Worm (Caenorhabditis elegans) whole organism, late embryonic: ENCODE data around the gene slc-25A18.1.

ENCODE experiments used
- C08G9.2 ChIP-seq: sonication (generic microtip); optimal IDR thresholded peaks from 2 replicates; lab custom pipeline; 2016; ENCODE audit warnings: mild to moderate bottlenecking, missing genetic modification characterization, moderate library complexity, missing compliant biosample characterization
- C38D4.7 ChIP-seq: fragments of 200-800 bp; sonication (Bioruptor generic); optimal IDR thresholded peaks from 2 replicates; lab custom pipeline; 2018; ENCODE audit warnings: mild to moderate bottlenecking, missing genetic modification characterization, moderate library complexity, missing compliant biosample characterization
- Y22D7AL.16 ChIP-seq: sonication (generic microtip); optimal IDR thresholded peaks from 2 replicates; lab custom pipeline; 2016; ENCODE audit warnings: missing genetic modification characterization, missing compliant biosample characterization
- ahr-1 ChIP-seq: sonication (generic microtip); optimal IDR thresholded peaks from 2 replicates; lab custom pipeline; 2016; ENCODE audit warnings: missing genetic modification characterization, missing compliant biosample characterization
- ceh-18 ChIP-seq: sonication (generic microtip); optimal IDR thresholded peaks from 2 replicates; lab custom pipeline; 2016; ENCODE audit warnings: missing genetic modification characterization, missing compliant biosample characterization
- ceh-19 ChIP-seq: fragments of 200-800 bp; sonication (Bioruptor generic); optimal IDR thresholded peaks from 2 replicates; lab custom pipeline; 2018; ENCODE audit warnings: mild to moderate bottlenecking, missing genetic modification characterization, missing compliant biosample characterization
- ceh-31 ChIP-seq: sonication (generic microtip); optimal IDR thresholded peaks from 2 replicates; lab custom pipeline; 2016; ENCODE audit warnings: missing genetic modification characterization, missing compliant biosample characterization
- ceh-34 ChIP-seq: sonication (generic microtip); optimal IDR thresholded peaks from 2 replicates; lab custom pipeline; 2016; ENCODE audit warnings: mild to moderate bottlenecking, missing genetic modification characterization, missing compliant biosample characterization
- ceh-45 ChIP-seq: fragments of 200-800 bp; sonication (Bioruptor generic); IDR thresholded peaks from 2 replicates; pipeline ENCODE4 v1.3.6; 2022; ENCODE audit warnings: missing genetic modification reagents, missing genetic modification characterization, missing compliant biosample characterization
- ceh-48 ChIP-seq: sonication (generic microtip); optimal IDR thresholded peaks from 2 replicates; lab custom pipeline; 2016; ENCODE audit warnings: missing genetic modification characterization, inconsistent platforms, missing compliant biosample characterization
- ceh-6 ChIP-seq: fragments of 200-800 bp; sonication (Bioruptor generic); optimal IDR thresholded peaks from 2 replicates; lab custom pipeline; 2018; ENCODE audit warnings: mild to moderate bottlenecking, missing genetic modification characterization, missing compliant biosample characterization
- dmd-4 ChIP-seq: sonication (generic microtip); optimal IDR thresholded peaks from 2 replicates; lab custom pipeline; 2016; ENCODE audit warnings: borderline replicate concordance, missing genetic modification characterization, missing compliant biosample characterization
- dve-1 ChIP-seq: sonication (generic microtip); optimal IDR thresholded peaks from 2 replicates; lab custom pipeline; 2017; ENCODE audit warnings: antibody characterized with exemption, mild to moderate bottlenecking, missing genetic modification characterization, missing compliant biosample characterization
- fkh-6 ChIP-seq: sonication (generic microtip); optimal IDR thresholded peaks from 2 replicates; lab custom pipeline; 2016; ENCODE audit warnings: missing genetic modification characterization, missing compliant biosample characterization
- hlh-15 ChIP-seq: sonication (generic microtip); optimal IDR thresholded peaks from 2 replicates; lab custom pipeline; 2016; ENCODE audit warnings: missing genetic modification characterization, missing compliant biosample characterization
- hlh-8 ChIP-seq: sonication (generic microtip); optimal IDR thresholded peaks from 2 replicates; lab custom pipeline; 2016; ENCODE audit warnings: missing genotype, missing genetic modification characterization, missing compliant biosample characterization
- lim-6 ChIP-seq: sonication (generic microtip); optimal IDR thresholded peaks from 2 replicates; lab custom pipeline; 2016; ENCODE audit warnings: missing genetic modification characterization, missing compliant biosample characterization
- mec-3 ChIP-seq: sonication (generic microtip); optimal IDR thresholded peaks from 2 replicates; lab custom pipeline; 2016; ENCODE audit warnings: borderline replicate concordance, missing genetic modification characterization, missing compliant biosample characterization
- nfya-1 ChIP-seq: sonication (generic microtip); optimal IDR thresholded peaks from 2 replicates; lab custom pipeline; 2017; ENCODE audit warnings: missing genetic modification characterization, mild to moderate bottlenecking, missing compliant biosample characterization, antibody characterized with exemption, moderate library complexity
- nhr-11 ChIP-seq: fragments of 150-350 bp; optimal IDR thresholded peaks from 2 replicates; lab custom pipeline; 2014; ENCODE audit warnings: missing biosample characterization, missing genetic modification characterization
- pqm-1 ChIP-seq: sonication (generic microtip); optimal IDR thresholded peaks from 2 replicates; lab custom pipeline; 2016; ENCODE audit warnings: missing genetic modification characterization, missing compliant biosample characterization
- ref-2 ChIP-seq: sonication (generic microtip); optimal IDR thresholded peaks from 2 replicates; lab custom pipeline; 2016; ENCODE audit warnings: missing genetic modification characterization, missing compliant biosample characterization
- rnt-1 ChIP-seq: sonication (generic microtip); optimal IDR thresholded peaks from 2 replicates; lab custom pipeline; 2016; ENCODE audit warnings: missing genetic modification characterization, missing compliant biosample characterization
- sox-2 ChIP-seq: fragments of 200-800 bp; sonication (Bioruptor generic); IDR thresholded peaks from 2 replicates; pipeline ENCODE4 v1.3.6; 2022; ENCODE audit warnings: missing genetic modification reagents, missing genetic modification characterization, missing compliant biosample characterization
- sox-4 ChIP-seq: sonication (generic microtip); optimal IDR thresholded peaks from 2 replicates; lab custom pipeline; 2017; ENCODE audit warnings: mild to moderate bottlenecking, missing genetic modification characterization, inconsistent platforms, missing compliant biosample characterization
- tbx-2 ChIP-seq: sonication (generic microtip); optimal IDR thresholded peaks from 2 replicates; lab custom pipeline; 2016; ENCODE audit warnings: missing genetic modification characterization, missing compliant biosample characterization
- tbx-7 ChIP-seq: sonication (generic microtip); optimal IDR thresholded peaks from 2 replicates; lab custom pipeline; 2016; ENCODE audit warnings: missing genotype, missing genetic modification characterization, missing compliant biosample characterization
- unc-3 ChIP-seq, 2 experiments: fragments of 200-800 bp in 1 of 2; sonication (Bioruptor generic) in 1 of 2; sonication (generic microtip) in 1 of 2; conservative IDR thresholded peaks in 1 of 2; optimal IDR thresholded peaks in 1 of 2; 2 replicates each; pipeline versions ENCODE4 v1.3.6 to Lab custom; 2016 to 2022; ENCODE audit warnings: missing compliant biosample characterization in 2 of 2, missing genetic modification characterization in 2 of 2, missing genetic modification reagents in 1 of 2
- unc-42 ChIP-seq: sonication (generic microtip); optimal IDR thresholded peaks from 2 replicates; lab custom pipeline; 2016; ENCODE audit warnings: missing genotype, missing genetic modification characterization, missing compliant biosample characterization
- unc-55 ChIP-seq: sonication (generic microtip); optimal IDR thresholded peaks from 2 replicates; lab custom pipeline; 2017; ENCODE audit warnings: missing biosample characterization, missing genetic modification reagents, missing genetic modification characterization
- unc-86 ChIP-seq: sonication (generic microtip); optimal IDR thresholded peaks from 2 replicates; lab custom pipeline; 2016; ENCODE audit warnings: missing genetic modification characterization, missing compliant biosample characterization

Gene slc-25A18.1

DNA sequence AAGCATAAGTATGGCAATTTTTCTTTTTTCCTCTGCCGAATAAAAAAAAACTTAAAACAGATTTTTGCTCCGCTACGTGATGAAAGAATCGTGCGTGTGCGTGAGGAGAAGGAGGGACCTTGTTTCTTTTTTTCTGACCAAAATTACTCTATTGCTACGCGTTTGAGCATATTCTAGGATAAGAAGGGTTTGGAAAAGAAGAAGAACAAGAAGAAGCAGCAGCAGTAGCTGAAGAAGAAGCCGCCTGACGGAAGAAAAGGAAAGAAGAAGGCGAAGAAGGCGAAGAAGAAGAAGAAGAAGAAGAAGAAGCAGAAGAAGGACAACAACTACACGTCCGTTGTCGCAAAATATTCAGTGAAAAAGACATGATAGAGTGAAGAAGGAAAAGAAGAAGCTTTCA is 12.4 kb upstream of the slc-25A18.1 start:
- TF ChIP-seq ref-2 (tag; lab: Kevin White, UChicago) (no peak), ceh-19 (GFP tag; lab: Kevin White, UChicago) (no peak)

DNA sequence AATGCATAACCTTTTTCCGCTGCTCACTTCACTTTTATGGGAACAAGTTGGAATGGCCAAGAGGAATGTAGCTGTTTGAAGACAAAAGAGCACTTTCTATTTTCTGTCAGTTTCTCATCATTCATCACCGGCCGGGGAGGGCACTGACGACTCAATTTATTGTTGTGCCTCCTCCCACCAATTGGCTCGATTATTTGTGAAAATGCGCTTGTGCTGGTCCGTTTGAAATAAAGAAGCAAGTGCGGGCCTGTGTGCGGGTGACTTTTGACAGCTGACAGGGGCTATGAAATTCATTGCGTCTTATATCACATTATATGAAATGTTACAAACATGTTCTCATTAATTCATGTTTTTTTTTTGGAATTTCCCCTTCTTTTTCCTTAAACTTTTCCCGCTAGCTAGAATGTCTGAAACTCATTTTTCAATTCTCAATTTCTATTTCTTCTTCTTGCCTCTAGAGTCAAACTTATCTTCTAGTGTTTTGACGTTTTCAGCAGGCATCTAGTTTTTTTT is 10.3 kb upstream of the slc-25A18.1 start:
- no peak for TF ChIP-seq ceh-34 (tag; lab: Kevin White, UChicago)
- no peak for TF ChIP-seq unc-86 (tag; lab: Kevin White, UChicago)
- TF ChIP-seq unc-55, result peak; percentile 94
- no peak for TF ChIP-seq hlh-15 (tag; lab: Kevin White, UChicago)
- peak; percentile 52 for TF ChIP-seq ceh-18 (tag; lab: Kevin White, UChicago)
- TF ChIP-seq lim-6, result no peak
- TF ChIP-seq tbx-7 (tag; lab: Kevin White, UChicago), result no peak
- TF ChIP-seq sox-4, result no peak
- no peak for TF ChIP-seq ahr-1
- peak; percentile 45 for TF ChIP-seq rnt-1 (tag; lab: Kevin White, UChicago)

DNA sequence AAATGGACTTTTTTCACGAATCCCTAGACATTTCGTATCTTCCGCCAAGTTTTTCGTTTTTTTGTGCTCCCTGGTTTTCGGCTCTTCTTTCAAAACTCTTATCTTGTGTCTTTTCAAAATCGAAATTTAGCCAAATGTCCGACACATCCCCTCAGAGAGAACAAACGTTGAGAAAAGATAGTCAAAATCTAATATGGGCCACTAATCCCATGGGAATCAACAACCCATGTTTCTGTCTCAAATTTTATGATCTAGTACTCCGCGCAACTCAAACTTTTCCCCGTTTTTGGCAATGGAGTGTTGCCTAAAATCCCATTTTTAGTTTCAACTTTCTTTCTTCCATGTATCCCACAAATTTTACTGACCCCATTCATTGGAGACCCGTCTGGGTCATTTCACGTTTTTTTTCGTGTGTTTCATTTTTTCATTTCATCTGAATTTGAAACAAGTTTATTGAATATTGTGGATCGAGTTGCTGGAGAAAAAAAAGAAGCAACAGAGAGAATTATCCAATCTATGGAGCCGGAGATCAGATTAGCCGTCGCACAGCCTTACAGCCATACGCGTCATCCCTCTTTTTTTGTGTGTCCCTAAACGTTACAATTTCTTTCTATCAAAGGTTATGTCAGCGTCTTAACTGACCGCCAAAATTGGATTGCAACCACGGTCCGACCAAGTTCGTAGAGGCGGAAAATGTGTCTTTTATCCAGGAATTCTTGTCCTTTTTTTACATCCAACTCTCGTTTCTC is 8.0 kb upstream of the slc-25A18.1 start:
- TF ChIP-seq pqm-1 (tag; lab: Kevin White, UChicago) (no peak), unc-3 (GFP tag; conservative IDR thresholded peaks at IDR 0.05; lab: Robert Waterston, UW) (0 out of 2 replicates have a peak, but pooled peaks have one; percentile 28), unc-3 (tag; optimal IDR thresholded peaks at IDR 0.05; lab: Kevin White, UChicago) (peak; percentile 82), unc-42 (peak; percentile 56)

DNA sequence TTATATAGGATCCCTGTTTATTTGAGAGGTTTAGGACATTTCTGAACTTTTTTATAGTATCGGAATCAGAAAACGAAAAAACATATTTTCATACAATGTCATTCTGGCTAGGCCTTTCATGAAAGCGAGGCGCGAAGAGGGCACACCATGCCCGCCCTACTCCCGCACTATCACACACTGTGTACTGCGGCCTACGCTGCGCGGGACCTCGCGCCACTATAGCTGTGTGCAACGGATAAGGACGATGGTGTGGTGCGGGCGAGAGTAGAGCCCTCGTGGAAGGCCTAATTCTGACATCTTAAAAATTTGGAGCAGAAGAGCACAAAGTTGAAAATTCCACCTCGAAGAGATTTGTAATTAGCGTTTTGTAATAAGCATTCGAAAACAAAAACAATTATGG is 7.2 kb upstream of the slc-25A18.1 start:
- no peak for TF ChIP-seq nhr-11 (tag; lab: Kevin White, UChicago)
- no peak for TF ChIP-seq ceh-45 (GFP tag; lab: Robert Waterston, UW)
- no peak for TF ChIP-seq hlh-8
- TF ChIP-seq sox-2 (GFP tag; lab: Robert Waterston, UW), result no peak
- TF ChIP-seq ceh-6, result no peak
- TF ChIP-seq unc-3 (GFP tag; conservative IDR thresholded peaks at IDR 0.05; lab: Robert Waterston, UW), result no peak
- TF ChIP-seq unc-3 (tag; optimal IDR thresholded peaks at IDR 0.05; lab: Kevin White, UChicago), result no peak
- TF ChIP-seq Y22D7AL.16 (tag; lab: Kevin White, UChicago), result no peak
- TF ChIP-seq ahr-1, result no peak
- TF ChIP-seq fkh-6, result no peak
- TF ChIP-seq C08G9.2, result no peak
- no peak for TF ChIP-seq ceh-48 (tag; lab: Kevin White, UChicago)
- TF ChIP-seq tbx-2 (tag; lab: Kevin White, UChicago), result no peak
- no peak for TF ChIP-seq dmd-4 (tag; lab: Kevin White, UChicago)
- TF ChIP-seq rnt-1 (tag; lab: Kevin White, UChicago), result no peak
- TF ChIP-seq C38D4.7 (GFP tag; lab: Kevin White, UChicago), result no peak
- no peak for TF ChIP-seq dve-1 (tag; lab: Kevin White, UChicago)
- TF ChIP-seq, all 69 proteins: peak for 0

DNA sequence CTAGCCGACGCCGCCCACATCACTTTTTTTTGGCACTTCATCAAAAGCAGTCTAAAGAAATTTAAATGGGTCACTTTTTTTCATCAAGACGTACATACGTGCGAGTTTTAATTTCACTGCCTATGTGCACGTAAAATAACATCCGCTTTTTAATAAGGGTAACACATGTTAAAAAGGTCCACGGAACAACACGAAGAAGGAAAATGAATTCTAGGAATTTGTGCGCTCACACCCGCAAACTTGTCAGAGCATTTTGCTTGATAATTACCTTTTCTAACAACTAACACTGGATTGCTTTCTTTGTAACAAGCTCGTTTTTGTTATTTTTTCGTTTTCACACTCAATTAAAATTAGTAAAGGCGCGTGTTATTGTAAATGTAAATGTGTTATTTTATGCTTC is 5.0 kb upstream of the slc-25A18.1 start:
- TF ChIP-seq sox-2 (GFP tag; lab: Robert Waterston, UW) (no peak), nfya-1 (tag; lab: Kevin White, UChicago) (no peak), mec-3 (tag; lab: Kevin White, UChicago) (no peak), ceh-31 (tag; lab: Kevin White, UChicago) (no peak)
